Worm (Caenorhabditis elegans) whole organism, mixed stage, embryonic: Measurements from ENCODE around the gene dhrr-1.

ENCODE experiments used
- M03D4.4 ChIP-seq: sonication (generic microtip); optimal IDR thresholded peaks from 2 replicates; lab custom pipeline; 2017; ENCODE audit warnings: mild to moderate bottlenecking, missing genetic modification characterization, missing compliant biosample characterization
- bed-3 ChIP-seq: fragments of 200-800 bp; sonication (Bioruptor generic); optimal IDR thresholded peaks from 3 replicates; lab custom pipeline; 2018; ENCODE audit warnings: mild to moderate bottlenecking, missing genetic modification characterization, moderate library complexity, missing compliant biosample characterization
- blmp-1 ChIP-seq: fragments of 150-350 bp; optimal IDR thresholded peaks from 2 replicates; lab custom pipeline; 2014; ENCODE audit warnings: missing biosample characterization, missing genetic modification characterization
- ceh-39 ChIP-seq: fragments of 150-350 bp; optimal IDR thresholded peaks from 2 replicates; lab custom pipeline; 2014; ENCODE audit warnings: missing biosample characterization, missing genetic modification characterization
- ceh-43 ChIP-seq: fragments of 200-800 bp; sonication (Bioruptor generic); optimal IDR thresholded peaks from 2 replicates; lab custom pipeline; 2018; ENCODE audit warnings: mild to moderate bottlenecking, missing genetic modification characterization, moderate library complexity, missing compliant biosample characterization
- ceh-83 ChIP-seq: fragments of 200-800 bp; sonication (Bioruptor generic); optimal IDR thresholded peaks from 2 replicates; lab custom pipeline; 2018; ENCODE audit warnings: mild to moderate bottlenecking, missing genetic modification characterization, missing compliant biosample characterization
- ces-1 ChIP-seq: fragments of 150-350 bp; optimal IDR thresholded peaks from 2 replicates; lab custom pipeline; 2014; ENCODE audit warnings: missing biosample characterization, missing genetic modification reagents, missing genetic modification characterization
- cnd-1 ChIP-seq: fragments of 200-800 bp; sonication (Bioruptor generic); optimal IDR thresholded peaks from 2 replicates; lab custom pipeline; 2018; ENCODE audit warnings: mild to moderate bottlenecking, missing genetic modification characterization, missing compliant biosample characterization
- elt-1 ChIP-seq: sonication (generic microtip); optimal IDR thresholded peaks from 2 replicates; lab custom pipeline; 2017; ENCODE audit warnings: missing genetic modification characterization, mild to moderate bottlenecking, missing compliant biosample characterization, antibody characterized with exemption, moderate library complexity, borderline replicate concordance; ENCODE audit not compliant: insufficient read depth
- elt-3 ChIP-seq: fragments of 150-350 bp; optimal IDR thresholded peaks from 2 replicates; lab custom pipeline; 2014; ENCODE audit warnings: missing biosample characterization, missing genetic modification characterization
- ham-2 ChIP-seq: fragments of 200-800 bp; sonication (Bioruptor generic); optimal IDR thresholded peaks from 2 replicates; lab custom pipeline; 2018; ENCODE audit warnings: mild to moderate bottlenecking, missing genetic modification characterization, missing compliant biosample characterization
- hlh-1 ChIP-seq: fragments of 150-350 bp; optimal IDR thresholded peaks from 2 replicates; lab custom pipeline; 2014; ENCODE audit warnings: missing biosample characterization, missing genetic modification reagents, missing genetic modification characterization
- lin-13 ChIP-seq: fragments of 150-350 bp; optimal IDR thresholded peaks from 2 replicates; lab custom pipeline; 2014; ENCODE audit warnings: missing biosample characterization, missing genetic modification characterization
- lin-32 ChIP-seq: fragments of 200-800 bp; sonication (Bioruptor generic); optimal IDR thresholded peaks from 2 replicates; lab custom pipeline; 2018; ENCODE audit warnings: mild to moderate bottlenecking, missing genetic modification characterization, missing compliant biosample characterization
- lsy-2 ChIP-seq: fragments of 150-350 bp; optimal IDR thresholded peaks from 2 replicates; lab custom pipeline; 2014; ENCODE audit warnings: missing biosample characterization, missing genetic modification characterization
- mab-5 ChIP-seq: fragments of 150-350 bp; optimal IDR thresholded peaks from 2 replicates; lab custom pipeline; 2014; ENCODE audit warnings: missing biosample characterization, missing genetic modification characterization
- mep-1 ChIP-seq: fragments of 150-350 bp; optimal IDR thresholded peaks from 2 replicates; lab custom pipeline; 2017; ENCODE audit warnings: missing biosample characterization, missing genetic modification reagents, missing genetic modification characterization, inconsistent platforms
- mls-2 ChIP-seq: sonication (generic microtip); optimal IDR thresholded peaks from 2 replicates; lab custom pipeline; 2016; ENCODE audit warnings: mild to moderate bottlenecking, missing genetic modification characterization, moderate library complexity, missing compliant biosample characterization
- nhr-12 ChIP-seq: fragments of 150-350 bp; optimal IDR thresholded peaks from 2 replicates; lab custom pipeline; 2014; ENCODE audit warnings: missing biosample characterization, missing genetic modification characterization
- nhr-2 ChIP-seq: fragments of 150-350 bp; optimal IDR thresholded peaks from 2 replicates; lab custom pipeline; 2014; ENCODE audit warnings: missing biosample characterization, missing genetic modification characterization
- nhr-237 ChIP-seq: fragments of 150-350 bp; optimal IDR thresholded peaks from 2 replicates; lab custom pipeline; 2014; ENCODE audit warnings: missing biosample characterization, missing genetic modification characterization
- nhr-28 ChIP-seq: fragments of 150-350 bp; optimal IDR thresholded peaks from 2 replicates; lab custom pipeline; 2014; ENCODE audit warnings: missing biosample characterization, missing genetic modification characterization
- nhr-76 ChIP-seq: sonication (generic microtip); optimal IDR thresholded peaks from 2 replicates; lab custom pipeline; 2017; ENCODE audit warnings: missing biosample characterization, missing genetic modification characterization
- pha-4 ChIP-seq: fragments of 150-350 bp; optimal IDR thresholded peaks from 2 replicates; lab custom pipeline; 2018; ENCODE audit warnings: missing biosample characterization, missing genetic modification reagents, missing genetic modification characterization
- sem-2 ChIP-seq: fragments of 200-800 bp; sonication (Bioruptor generic); optimal IDR thresholded peaks from 2 replicates; lab custom pipeline; 2018; ENCODE audit warnings: mild to moderate bottlenecking, missing genetic modification characterization, missing compliant biosample characterization
- snpc-4 ChIP-seq: fragments of 150-350 bp; optimal IDR thresholded peaks from 2 replicates; lab custom pipeline; 2014; ENCODE audit warnings: missing biosample characterization, missing genetic modification characterization
- sptf-1 ChIP-seq: sonication (generic microtip); optimal IDR thresholded peaks from 2 replicates; lab custom pipeline; 2017; ENCODE audit warnings: mild to moderate bottlenecking, missing genetic modification characterization, moderate library complexity, missing compliant biosample characterization
- tbx-8 ChIP-seq: fragments of 200-800 bp; sonication (Bioruptor generic); optimal IDR thresholded peaks from 2 replicates; lab custom pipeline; 2018; ENCODE audit warnings: mild to moderate bottlenecking, missing genetic modification characterization, moderate library complexity, missing compliant biosample characterization
- unc-120 ChIP-seq: sonication (generic microtip); optimal IDR thresholded peaks from 2 replicates; lab custom pipeline; 2017; ENCODE audit warnings: missing genetic modification characterization, missing compliant biosample characterization; ENCODE audit not compliant: poor library complexity, severe bottlenecking
- unc-39 ChIP-seq: fragments of 150-350 bp; optimal IDR thresholded peaks from 2 replicates; lab custom pipeline; 2014; ENCODE audit warnings: missing biosample characterization, missing genetic modification characterization
- unc-62 ChIP-seq: fragments of 150-350 bp; optimal IDR thresholded peaks from 2 replicates; lab custom pipeline; 2014; ENCODE audit warnings: missing biosample characterization, missing genetic modification reagents, missing genetic modification characterization
- zip-8 ChIP-seq: fragments of 150-350 bp; optimal IDR thresholded peaks from 2 replicates; lab custom pipeline; 2014; ENCODE audit warnings: missing biosample characterization, missing genetic modification characterization
- ztf-11 ChIP-seq: fragments of 150-350 bp; optimal IDR thresholded peaks from 2 replicates; lab custom pipeline; 2014; ENCODE audit warnings: missing biosample characterization, missing genetic modification characterization

dhrr-1 gene

ce11 chrIII:8904914-8905665 lies 39.4 kb upstream of the dhrr-1 start, which contains the start of gene unc-32:
TSS of gene unc-32 (plus strand) at chrIII:8905615.
- peak; percentile 8 for TF ChIP-seq lsy-2 (tag; lab: Kevin White, UChicago)
- TF ChIP-seq ceh-39 (tag; lab: Kevin White, UChicago), result peak; percentile 5
- no peak for TF ChIP-seq unc-39
- no peak for TF ChIP-seq tbx-8 (GFP tag; lab: Kevin White, UChicago)
- peak; percentile 21 for TF ChIP-seq mep-1 (tag; lab: Kevin White, UChicago)
- no peak for TF ChIP-seq sptf-1 (tag; lab: Kevin White, UChicago)
- peak; percentile 2 for TF ChIP-seq unc-62
- peak; percentile 51 for TF ChIP-seq ces-1

- no peak for TF ChIP-seq unc-120 (tag; lab: Kevin White, UChicago)
- no peak for TF ChIP-seq elt-1 (tag; lab: Kevin White, UChicago)
- TF ChIP-seq ceh-39 (tag; lab: Kevin White, UChicago), result no peak
- no peak for TF ChIP-seq cnd-1 (tag; lab: Kevin White, UChicago)
- TF ChIP-seq hlh-1 (tag; lab: Kevin White, UChicago), result no peak
- no peak for TF ChIP-seq sptf-1 (tag; lab: Kevin White, UChicago)
- no peak for TF ChIP-seq bed-3
- no peak for TF ChIP-seq nhr-2 (tag; lab: Kevin White, UChicago)
- no peak for TF ChIP-seq mls-2 (tag; lab: Kevin White, UChicago)
- TF ChIP-seq unc-62, result no peak
- TF ChIP-seq nhr-12 (tag; lab: Kevin White, UChicago), result no peak
- TF ChIP-seq M03D4.4 (tag; lab: Kevin White, UChicago), result no peak
- TF ChIP-seq ham-2 (GFP tag; lab: Kevin White, UChicago), result no peak
- no peak for TF ChIP-seq nhr-76 (tag; lab: Kevin White, UChicago)
- no peak for TF ChIP-seq blmp-1 (tag; lab: Kevin White, UChicago)
- TF ChIP-seq tbx-8 (GFP tag; lab: Kevin White, UChicago), result no peak
- TF ChIP-seq lin-32, result no peak
- no peak for TF ChIP-seq elt-3 (tag; lab: Kevin White, UChicago)
Observed at ce11 chrIII:8910139-8910538, 34.3 kb upstream of the dhrr-1 start.

- TF ChIP-seq ceh-83 (no peak), zip-8 (tag; lab: Kevin White, UChicago) (no peak)
Observed at ce11 chrIII:8911598-8912194, 32.8 kb upstream of the dhrr-1 start, which contains the start of gene tpk-1. TSS of gene tpk-1 (plus strand) at chrIII:8912144.

- TF ChIP-seq mab-5 (no peak), ceh-43 (no peak), snpc-4 (tag; lab: Kevin White, UChicago) (no peak), elt-1 (tag; lab: Kevin White, UChicago) (no peak), nhr-28 (tag; lab: Kevin White, UChicago) (no peak), sem-2 (no peak), sptf-1 (tag; lab: Kevin White, UChicago) (no peak), pha-4 (tag; lab: Kevin White, UChicago) (no peak), zip-8 (tag; lab: Kevin White, UChicago) (no peak), ztf-11 (tag; lab: Kevin White, UChicago) (no peak), hlh-1 (tag; lab: Kevin White, UChicago) (no peak), lin-13 (tag; lab: Kevin White, UChicago) (no peak), lsy-2 (tag; lab: Kevin White, UChicago) (no peak), M03D4.4 (tag; lab: Kevin White, UChicago) (no peak), nhr-237 (no peak)
Observed at ce11 chrIII:8913469-8913868, 31.0 kb upstream of the dhrr-1 start, which contains the start of gene trxr-2. TSS of gene trxr-2 (plus strand) at chrIII:8913769.
